Worm (Caenorhabditis elegans): ENCODE results near the gene Y116A8C.27.

The Y116A8C.27 gene

DNA sequence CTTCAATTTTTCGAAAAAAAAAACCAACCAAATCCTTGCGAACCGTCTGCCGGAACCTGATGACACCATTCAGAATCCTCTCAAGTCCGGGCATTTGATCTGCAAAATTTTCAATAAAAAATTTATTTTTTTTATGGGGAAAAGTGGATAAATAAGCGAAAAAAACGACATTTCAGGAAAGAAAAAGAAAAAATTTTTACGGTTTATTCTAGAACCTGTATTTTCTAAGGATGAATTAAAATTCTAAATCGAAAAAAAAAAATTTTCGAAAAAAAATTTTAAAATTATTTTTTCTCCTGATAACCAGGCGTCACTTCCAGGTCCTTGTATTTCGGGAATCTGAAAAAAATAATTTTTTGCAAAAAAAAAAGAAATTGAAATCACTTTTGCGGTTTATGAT lies 4.1 kb upstream of the Y116A8C.27 start, which contains the start of gene bca-2:
Gene bca-2 (minus strand): TSS at position 101 of the 400 bp plus-strand sequence.
- TF ChIP-seq ref-2 (tag; optimal IDR thresholded peaks at IDR 0.05) (no peak), pqm-1 (tag; optimal IDR thresholded peaks at IDR 0.05) (no peak), fkh-10 (GFP tag; optimal IDR thresholded peaks at IDR 0.05) (no peak), npax-4 (tag; optimal IDR thresholded peaks at IDR 0.05) (no peak), hlh-13 (GFP tag; optimal IDR thresholded peaks at IDR 0.05) (no peak), ttx-3 (tag; optimal IDR thresholded peaks at IDR 0.05) (no peak), hlh-6 (tag; optimal IDR thresholded peaks at IDR 0.05) (no peak), sox-4 (tag; optimal IDR thresholded peaks at IDR 0.05) (no peak), pax-1 (tag; optimal IDR thresholded peaks at IDR 0.05) (no peak), eyg-1 (tag; optimal IDR thresholded peaks at IDR 0.05) (no peak), lin-11 (tag; optimal IDR thresholded peaks at IDR 0.05) (no peak), ahr-1 (tag; optimal IDR thresholded peaks at IDR 0.05) (no peak), hlh-15 (tag; optimal IDR thresholded peaks at IDR 0.05) (no peak)

DNA sequence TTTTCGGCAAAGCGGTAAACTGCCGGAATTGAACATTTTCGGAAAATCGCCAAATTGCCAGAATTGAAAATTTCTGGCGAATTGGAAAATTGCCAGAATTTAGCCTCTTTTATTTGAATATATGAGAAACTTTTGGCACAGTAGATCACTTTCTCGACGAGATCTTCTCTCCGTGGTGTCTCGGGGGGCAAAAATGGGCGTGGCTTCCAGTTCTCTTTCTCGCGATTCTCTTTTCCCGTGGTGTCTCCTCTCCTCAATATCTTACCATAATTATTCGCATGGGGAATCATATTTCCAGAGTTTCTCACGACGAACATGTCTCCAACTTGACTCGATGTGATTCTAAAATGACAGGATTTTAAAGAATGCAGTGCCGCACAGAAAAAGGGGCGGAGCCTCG lies 3.0 kb upstream of the Y116A8C.27 start:
- TF ChIP-seq ttx-3 (tag; optimal IDR thresholded peaks at IDR 0.05): no peak
- TF ChIP-seq fax-1 (tag; optimal IDR thresholded peaks at IDR 0.05): peak; percentile 61
- no peak for TF ChIP-seq T23F11.4 (GFP tag; optimal IDR thresholded peaks at IDR 0.05)
- no peak for TF ChIP-seq K09A11.1 (tag; optimal IDR thresholded peaks at IDR 0.05; ENCODE audit: insufficient read depth)
- no peak for TF ChIP-seq mec-3 (tag; optimal IDR thresholded peaks at IDR 0.05; ENCODE audit: borderline replicate concordance)
- no peak for TF ChIP-seq ceh-24 (tag; optimal IDR thresholded peaks at IDR 0.05)
- TF ChIP-seq Y22D7AL.16 (tag; optimal IDR thresholded peaks at IDR 0.05): no peak
- no peak for TF ChIP-seq pha-4 (tag; optimal IDR thresholded peaks at IDR 0.05)
- TF ChIP-seq zip-5 (tag; optimal IDR thresholded peaks at IDR 0.05): peak; percentile 38
- TF ChIP-seq nhr-11 (tag; optimal IDR thresholded peaks at IDR 0.05): no peak
- no peak for TF ChIP-seq C38D4.7 (GFP tag; optimal IDR thresholded peaks at IDR 0.05)
- no peak for TF ChIP-seq pros-1 (tag; optimal IDR thresholded peaks at IDR 0.05)
- TF ChIP-seq pqm-1 (tag; optimal IDR thresholded peaks at IDR 0.05): no peak
- TF ChIP-seq pha-2 (tag; optimal IDR thresholded peaks at IDR 0.05): no peak
- no peak for TF ChIP-seq ceh-9 (tag; optimal IDR thresholded peaks at IDR 0.05)
- TF ChIP-seq sox-2 (GFP tag; IDR thresholded peaks at IDR 0.05): no peak
- TF ChIP-seq K02D7.2 (tag; optimal IDR thresholded peaks at IDR 0.05): no peak
- TF ChIP-seq tbx-7 (tag; optimal IDR thresholded peaks at IDR 0.05): peak; percentile 52
- TF ChIP-seq lim-6 (tag; optimal IDR thresholded peaks at IDR 0.05): peak; percentile 7
- peak; percentile 19 for TF ChIP-seq ceh-14 (tag; optimal IDR thresholded peaks at IDR 0.05)
- TF ChIP-seq ref-2 (tag; optimal IDR thresholded peaks at IDR 0.05): peak; percentile 84
- peak; percentile 65 for TF ChIP-seq C08G9.2 (tag; optimal IDR thresholded peaks at IDR 0.05)
- peak; percentile 72 for TF ChIP-seq ceh-2 (tag; optimal IDR thresholded peaks at IDR 0.05)
- TF ChIP-seq ahr-1 (tag; optimal IDR thresholded peaks at IDR 0.05): peak; percentile 18
- peak; percentile 43 for TF ChIP-seq hlh-6 (tag; optimal IDR thresholded peaks at IDR 0.05)
- TF ChIP-seq ceh-31 (tag; optimal IDR thresholded peaks at IDR 0.05): peak; percentile 75
- peak; percentile 26 for TF ChIP-seq rnt-1 (tag; optimal IDR thresholded peaks at IDR 0.05)
- no peak for TF ChIP-seq npax-4 (tag; optimal IDR thresholded peaks at IDR 0.05)
- TF ChIP-seq tbx-2 (tag; optimal IDR thresholded peaks at IDR 0.05): peak; percentile 88
- no peak for TF ChIP-seq pat-9 (tag; optimal IDR thresholded peaks at IDR 0.05)
- TF ChIP-seq dmd-4 (tag; optimal IDR thresholded peaks at IDR 0.05; ENCODE audit: borderline replicate concordance): no peak
- TF ChIP-seq che-1 (tag; optimal IDR thresholded peaks at IDR 0.05): no peak
- peak; percentile 10 for TF ChIP-seq ets-4 (tag; optimal IDR thresholded peaks at IDR 0.05)
- no peak for TF ChIP-seq ama-1 (optimal IDR thresholded peaks at IDR 0.05)
- peak; percentile 9 for TF ChIP-seq fkh-6 (tag; optimal IDR thresholded peaks at IDR 0.05)
- peak; percentile 56 for TF ChIP-seq ceh-34 (tag; optimal IDR thresholded peaks at IDR 0.05)

All from whole organism, late embryonic.